Worm (Caenorhabditis elegans): Measurements from ENCODE around the gene mup-2.

- TF ChIP-seq flt-1 (GFP tag; IDR thresholded peaks at IDR 0.05) = no peak
- no peak for TF ChIP-seq ama-1 (optimal IDR thresholded peaks at IDR 0.05)
- no peak for TF ChIP-seq tbx-11 (GFP tag; IDR thresholded peaks at IDR 0.05)
- no peak for TF ChIP-seq B0310.2 (tag; optimal IDR thresholded peaks at IDR 0.05)
- no peak for TF ChIP-seq ets-7 (tag; optimal IDR thresholded peaks at IDR 0.05)
- TF ChIP-seq ceh-13 (GFP tag; optimal IDR thresholded peaks at IDR 0.05) = no peak
- no peak for TF ChIP-seq F13C5.2 (tag; optimal IDR thresholded peaks at IDR 0.05)
- TF ChIP-seq aly-1 (tag; optimal IDR thresholded peaks at IDR 0.05) = no peak
- no peak for TF ChIP-seq pes-1 (GFP tag; IDR thresholded peaks at IDR 0.05)
- no peak for TF ChIP-seq hmbx-1 (tag; optimal IDR thresholded peaks at IDR 0.05)
- no peak for TF ChIP-seq hnd-1 (tag; optimal IDR thresholded peaks at IDR 0.05)
Observed at ce11 chrX:6429552-6429951, 19.5 kb upstream of the mup-2 start.
